Fruit fly (Drosophila melanogaster) whole organism, embryonic: ENCODE results near the gene Argk1.

ENCODE experiments used
- CG10267 ChIP-seq: fragments of 200-800 bp; sonication (Bioruptor generic); optimal IDR thresholded peaks from 2 replicates; lab custom pipeline; 2018; ENCODE audit warnings: missing biosample characterization, mild to moderate bottlenecking, missing genetic modification characterization, moderate library complexity
- CG10543 ChIP-seq: fragments of 200-800 bp; sonication (Bioruptor generic); optimal IDR thresholded peaks from 3 replicates; lab custom pipeline; 2017; ENCODE audit warnings: missing biosample characterization, mild to moderate bottlenecking, missing genetic modification characterization, moderate library complexity
- CG10565 ChIP-seq: fragments of 200-800 bp; sonication (Bioruptor generic); optimal IDR thresholded peaks from 3 replicates; lab custom pipeline; 2016; ENCODE audit warnings: missing biosample characterization, mild to moderate bottlenecking, missing genetic modification characterization
- CG11398 ChIP-seq: fragments of 200-800 bp; sonication (Bioruptor generic); optimal IDR thresholded peaks from 2 replicates; lab custom pipeline; 2016; ENCODE audit warnings: missing biosample characterization, missing genetic modification characterization
- CG11695 ChIP-seq: fragments of 200-800 bp; sonication (Bioruptor generic); IDR thresholded peaks from 3 replicates; pipeline ENCODE4 v1.3.6; 2022; ENCODE audit warnings: missing biosample characterization, missing genetic modification characterization
- CG12219 ChIP-seq: fragments of 200-800 bp; sonication (Bioruptor generic); optimal IDR thresholded peaks from 3 replicates; lab custom pipeline; 2018; ENCODE audit warnings: missing biosample characterization, mild to moderate bottlenecking, missing genetic modification characterization
- CG12659 ChIP-seq: fragments of 200-800 bp; sonication (Bioruptor generic); optimal IDR thresholded peaks from 3 replicates; lab custom pipeline; 2017; ENCODE audit warnings: mild to moderate bottlenecking, missing biosample characterization, missing genetic modification reagents, missing genetic modification characterization
- CG12942 ChIP-seq: fragments of 200-800 bp; sonication (Bioruptor generic); optimal IDR thresholded peaks from 3 replicates; lab custom pipeline; 2016; ENCODE audit warnings: missing biosample characterization, missing genetic modification characterization
- CG13287 ChIP-seq: fragments of 200-800 bp; sonication (Bioruptor generic); IDR thresholded peaks from 2 replicates; pipeline ENCODE4 v1.3.6; 2022; ENCODE audit warnings: missing biosample characterization, missing genetic modification characterization; ENCODE audit not compliant: partially characterized antibody
- CG14667 ChIP-seq: fragments of 200-800 bp; sonication (Bioruptor generic); IDR thresholded peaks from 2 replicates; pipeline ENCODE4 v1.3.6; 2022; ENCODE audit warnings: missing biosample characterization, missing genetic modification characterization
- CG17328 ChIP-seq: fragments of 200-800 bp; sonication (Bioruptor generic); IDR thresholded peaks from 2 replicates; pipeline ENCODE4 v1.3.6; 2022; ENCODE audit warnings: missing biosample characterization, missing genetic modification characterization
- CG17361 ChIP-seq: fragments of 200-800 bp; sonication (Bioruptor generic); IDR thresholded peaks from 3 replicates; pipeline ENCODE4 v1.3.6; 2022; ENCODE audit warnings: missing biosample characterization, missing genetic modification characterization
- CG17568 ChIP-seq: fragments of 200-800 bp; sonication (Bioruptor generic); optimal IDR thresholded peaks from 2 replicates; lab custom pipeline; 2018; ENCODE audit warnings: missing biosample characterization, mild to moderate bottlenecking, missing genetic modification characterization, moderate library complexity
- CG2129 ChIP-seq: fragments of 200-800 bp; sonication (Bioruptor generic); IDR thresholded peaks from 2 replicates; pipeline ENCODE4 v1.3.6; 2022; ENCODE audit warnings: missing biosample characterization, missing genetic modification characterization; ENCODE audit not compliant: partially characterized antibody
- CG2712 ChIP-seq: fragments of 200-800 bp; optimal IDR thresholded peaks from 3 replicates; lab custom pipeline; 2019; ENCODE audit warnings: missing biosample characterization, mild to moderate bottlenecking, missing genetic modification characterization, moderate library complexity
- CG31224 ChIP-seq: fragments of 200-800 bp; sonication (Bioruptor generic); IDR thresholded peaks from 2 replicates; pipeline ENCODE4 v1.3.6; 2022; ENCODE audit warnings: missing biosample characterization, missing genetic modification characterization
- CG31441 ChIP-seq: fragments of 200-800 bp; sonication (Bioruptor generic); IDR thresholded peaks from 2 replicates; pipeline ENCODE4 v1.3.6; 2022; ENCODE audit warnings: missing biosample characterization, missing genetic modification characterization
- CG32532 ChIP-seq: fragments of 200-800 bp; sonication (Bioruptor generic); IDR thresholded peaks from 2 replicates; pipeline ENCODE4 v1.3.6; 2022; ENCODE audit warnings: missing biosample characterization, missing genetic modification characterization
- CG4820 ChIP-seq: fragments of 200-800 bp; sonication (Bioruptor generic); optimal IDR thresholded peaks from 3 replicates; lab custom pipeline; 2016; ENCODE audit warnings: missing biosample characterization, missing genetic modification characterization
- CG6654 ChIP-seq: fragments of 200-800 bp; sonication (Bioruptor generic); optimal IDR thresholded peaks from 2 replicates; lab custom pipeline; 2017; ENCODE audit warnings: missing biosample characterization, mild to moderate bottlenecking, missing genetic modification characterization
- CG7357 ChIP-seq: fragments of 200-800 bp; sonication (Bioruptor generic); IDR thresholded peaks from 3 replicates; pipeline ENCODE4 v1.3.6; 2022; ENCODE audit warnings: missing biosample characterization, missing genetic modification characterization
- CG7372 ChIP-seq: fragments of 200-800 bp; sonication (Bioruptor generic); IDR thresholded peaks from 2 replicates; pipeline ENCODE4 v1.3.6; 2022; ENCODE audit warnings: missing biosample characterization, missing genetic modification characterization
- CG7556 ChIP-seq: fragments of 200-800 bp; sonication (Bioruptor generic); optimal IDR thresholded peaks from 2 replicates; lab custom pipeline; 2017; ENCODE audit warnings: missing biosample characterization, mild to moderate bottlenecking, missing genetic modification characterization
- CG9215 ChIP-seq: fragments of 200-800 bp; sonication (Bioruptor generic); IDR thresholded peaks from 2 replicates; pipeline ENCODE4 v1.3.6; 2022; ENCODE audit warnings: missing biosample characterization, missing genetic modification characterization
- CG9437 ChIP-seq: fragments of 200-800 bp; sonication (Bioruptor generic); optimal IDR thresholded peaks from 2 replicates; lab custom pipeline; 2018; ENCODE audit warnings: missing biosample characterization, mild to moderate bottlenecking, missing genetic modification characterization
- Dek ChIP-seq: fragments of 200-800 bp; sonication (Bioruptor generic); optimal IDR thresholded peaks from 3 replicates; lab custom pipeline; 2019; ENCODE audit warnings: missing biosample characterization, mild to moderate bottlenecking, missing genetic modification characterization, moderate library complexity
- Dip3 ChIP-seq: fragments of 200-800 bp; sonication (Bioruptor generic); optimal IDR thresholded peaks from 3 replicates; lab custom pipeline; 2016; ENCODE audit warnings: missing biosample characterization, missing genetic modification characterization
- Drgx ChIP-seq: fragments of 200-800 bp; sonication (Bioruptor generic); IDR thresholded peaks from 2 replicates; pipeline ENCODE4 v1.3.6; 2022; ENCODE audit warnings: missing biosample characterization, missing genetic modification characterization
- Eip74EF ChIP-seq, 2 experiments: fragments of 200-800 bp in 1 of 2; fragments of >200 bp in 1 of 2; sonication (Bioruptor generic) in 1 of 2; optimal IDR thresholded peaks; 2 replicates each; lab custom pipeline; 2017 to 2019; ENCODE audit warnings: missing biosample characterization in 2 of 2, missing genetic modification characterization in 2 of 2, mild to moderate bottlenecking in 1 of 2, moderate library complexity in 1 of 2
- Fer1 ChIP-seq: fragments of 200-800 bp; sonication (Bioruptor generic); optimal IDR thresholded peaks from 2 replicates; lab custom pipeline; 2017; ENCODE audit warnings: missing biosample characterization, mild to moderate bottlenecking, missing genetic modification characterization
- Gug ChIP-seq: fragments of 200-800 bp; sonication (Bioruptor generic); IDR thresholded peaks from 4 replicates; pipeline ENCODE4 v1.3.6; 2022; ENCODE audit warnings: missing biosample characterization, missing genetic modification characterization
- Hand ChIP-seq: fragments of 200-800 bp; sonication (Bioruptor generic); optimal IDR thresholded peaks from 2 replicates; lab custom pipeline; 2017; ENCODE audit warnings: mild to moderate bottlenecking, missing biosample characterization, missing genetic modification reagents, missing genetic modification characterization
- HmgZ ChIP-seq: fragments of 200-800 bp; sonication (Bioruptor generic); optimal IDR thresholded peaks from 2 replicates; lab custom pipeline; 2018; ENCODE audit warnings: missing biosample characterization, mild to moderate bottlenecking, missing genetic modification characterization
- Hmr ChIP-seq: fragments of 200-800 bp; sonication (Bioruptor generic); optimal IDR thresholded peaks from 3 replicates; lab custom pipeline; 2017; ENCODE audit warnings: mild to moderate bottlenecking, missing biosample characterization, missing genetic modification reagents, missing genetic modification characterization
- Mrtf ChIP-seq: fragments of 200-800 bp; sonication (Bioruptor generic); IDR thresholded peaks from 3 replicates; pipeline ENCODE4 v1.3.6; 2022; ENCODE audit warnings: missing biosample characterization, missing genetic modification characterization
- NC2α ChIP-seq: fragments of 200-800 bp; sonication (Bioruptor generic); optimal IDR thresholded peaks from 2 replicates; lab custom pipeline; 2016; ENCODE audit warnings: missing biosample characterization, missing genetic modification characterization
- Oli ChIP-seq: fragments of 200-800 bp; sonication (Bioruptor generic); optimal IDR thresholded peaks from 2 replicates; lab custom pipeline; 2018; ENCODE audit warnings: missing biosample characterization, mild to moderate bottlenecking, missing genetic modification characterization, moderate library complexity
- cwo ChIP-seq: fragments of 200-800 bp; sonication (Bioruptor generic); optimal IDR thresholded peaks from 3 replicates; lab custom pipeline; 2017; ENCODE audit warnings: missing biosample characterization, missing genetic modification characterization, mild to moderate bottlenecking, moderate library complexity, missing genetic modification reagents
- en ChIP-seq: fragments of 200-800 bp; sonication (Bioruptor generic); optimal IDR thresholded peaks from 2 replicates; lab custom pipeline; 2016; ENCODE audit warnings: missing biosample characterization, missing genetic modification characterization
- ewg ChIP-seq: fragments of 200-800 bp; sonication (Bioruptor generic); optimal IDR thresholded peaks from 3 replicates; lab custom pipeline; 2017; ENCODE audit warnings: mild to moderate bottlenecking, missing biosample characterization, missing genetic modification reagents, missing genetic modification characterization
- gce ChIP-seq: fragments of 200-800 bp; sonication (Bioruptor generic); IDR thresholded peaks from 3 replicates; pipeline ENCODE4 v1.3.6; 2022; ENCODE audit warnings: missing biosample characterization, missing genetic modification characterization
- gro ChIP-seq: fragments of 200-800 bp; sonication (Bioruptor generic); optimal IDR thresholded peaks from 2 replicates; lab custom pipeline; 2016; ENCODE audit warnings: missing biosample characterization, missing genetic modification characterization
- klu ChIP-seq: fragments of 200-800 bp; sonication (Bioruptor generic); IDR thresholded peaks from 2 replicates; pipeline ENCODE4 v1.3.6; 2022; ENCODE audit warnings: missing biosample characterization, missing genetic modification characterization
- lab ChIP-seq: fragments of 200-800 bp; sonication (Bioruptor generic); optimal IDR thresholded peaks from 3 replicates; lab custom pipeline; 2017; ENCODE audit warnings: missing biosample characterization, missing genetic modification characterization, mild to moderate bottlenecking, moderate library complexity, missing genetic modification reagents
- mld ChIP-seq: fragments of 200-800 bp; sonication (Bioruptor generic); IDR thresholded peaks from 3 replicates; pipeline ENCODE4 v1.3.6; 2022; ENCODE audit warnings: missing biosample characterization, missing genetic modification characterization; ENCODE audit not compliant: partially characterized antibody
- org-1 ChIP-seq: fragments of 200-800 bp; sonication (Bioruptor generic); optimal IDR thresholded peaks from 2 replicates; lab custom pipeline; 2017; ENCODE audit warnings: missing biosample characterization, missing genetic modification characterization
- stwl ChIP-seq: fragments of 200-800 bp; sonication (Bioruptor generic); optimal IDR thresholded peaks from 3 replicates; lab custom pipeline; 2018; ENCODE audit warnings: missing biosample characterization, mild to moderate bottlenecking, missing genetic modification characterization, moderate library complexity
- sug ChIP-seq: fragments of 200-800 bp; optimal IDR thresholded peaks from 2 replicates; lab custom pipeline; 2019; ENCODE audit warnings: missing biosample characterization, mild to moderate bottlenecking, missing genetic modification characterization, moderate library complexity
- vvl ChIP-seq: fragments of 200-800 bp; sonication (Bioruptor generic); IDR thresholded peaks from 2 replicates; pipeline ENCODE4 v1.3.6; 2022; ENCODE audit warnings: missing biosample characterization, missing genetic modification characterization

Gene Argk1

DNA sequence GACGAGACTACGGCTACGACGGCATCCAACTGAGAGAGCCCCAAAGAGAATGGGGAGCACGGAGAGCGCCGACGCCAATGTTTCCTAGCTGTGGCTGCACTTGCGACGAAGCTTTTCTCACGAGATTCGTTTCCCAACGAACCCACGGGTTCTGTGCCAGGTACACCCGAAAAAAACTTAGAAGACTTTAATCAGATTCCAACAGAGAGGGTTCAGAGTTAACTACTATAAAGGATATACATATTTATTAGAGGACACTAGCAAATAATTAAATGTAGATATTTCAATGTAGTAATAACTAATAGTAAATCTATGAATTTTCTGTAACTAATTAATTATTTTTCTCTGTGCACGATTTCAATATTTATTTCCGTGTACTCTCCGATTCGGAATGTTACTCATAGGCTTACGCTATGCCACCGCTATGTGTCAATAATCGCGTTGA is at the start of gene Argk1:
TSS of gene Argk1 (minus strand) at position 31 of the 445 bp plus-strand sequence.
- TF ChIP-seq gro (no peak), Mrtf (GFP tag; lab: Robert Waterston, UW) (peak; percentile 13; the same call in 1 of the 3 replicates), mld (GFP tag; lab: Robert Waterston, UW) (no peak), CG6654 (GFP tag; lab: Kevin White, UChicago) (no peak), CG13287 (GFP tag; lab: Robert Waterston, UW) (no peak), CG7556 (GFP tag; lab: Kevin White, UChicago) (peak; percentile 78), CG17361 (peak; percentile 62), CG2129 (no peak), vvl (GFP tag; lab: Robert Waterston, UW) (0 out of 2 replicates have a peak, but pooled peaks have one; percentile 26), CG12219 (peak; percentile 19), CG10543 (GFP tag; lab: Kevin White, UChicago) (peak; percentile 50), Gug (peak; percentile 22; the same call in 1 of the 4 replicates), org-1 (GFP tag; lab: Kevin White, UChicago) (peak; percentile 42), CG17328 (no peak), Hand (GFP tag; lab: Kevin White, UChicago) (peak; percentile 86), lab (peak; percentile 45), NC2α (GFP tag; lab: Kevin White, UChicago) (no peak), gce (GFP tag; lab: Robert Waterston, UW) (peak; percentile 54; the same call in 1 of the 3 replicates), CG9215 (GFP tag; lab: Robert Waterston, UW) (peak; percentile 68), CG31224 (GFP tag; lab: Robert Waterston, UW) (0 out of 2 replicates have a peak, but pooled peaks have one; percentile 31), Fer1 (GFP tag; lab: Kevin White, UChicago) (peak; percentile 53), CG32532 (GFP tag; lab: Robert Waterston, UW) (peak; percentile 75), HmgZ (tag; lab: Kevin White, UChicago) (peak; percentile 26), CG12659 (GFP tag; lab: Kevin White, UChicago) (peak; percentile 74), ewg (GFP tag; lab: Kevin White, UChicago) (peak; percentile 54), CG2712 (peak; percentile 40), Hmr (GFP tag; lab: Kevin White, UChicago) (peak; percentile 81), CG11398 (GFP tag; lab: Kevin White, UChicago) (no peak), CG31441 (GFP tag; lab: Robert Waterston, UW) (peak; percentile 65), Drgx (peak; percentile 87), CG14667 (GFP tag; lab: Robert Waterston, UW) (peak; percentile 26; the same call in 1 of the 2 replicates), Dip3 (GFP tag; lab: Kevin White, UChicago) (peak; percentile 49), CG12942 (GFP tag; lab: Kevin White, UChicago) (peak; percentile 31), CG7357 (GFP tag; lab: Robert Waterston, UW) (0 out of 3 replicates have a peak, but pooled peaks have one; percentile 25), CG17568 (no peak), en (GFP tag; lab: Kevin White, UChicago) (no peak), CG10565 (GFP tag; lab: Kevin White, UChicago) (no peak), Eip74EF (GFP tag; optimal IDR thresholded peaks at IDR 0.05; lab: Kevin White, UChicago) (peak in 1 of 2 experiments; percentile 43), stwl (tag; lab: Kevin White, UChicago) (no peak), Oli (tag; lab: Kevin White, UChicago) (peak; percentile 63), sug (peak; percentile 43), CG11695 (GFP tag; lab: Robert Waterston, UW) (peak; percentile 67; the same call in 2 of the 3 replicates), CG9437 (GFP tag; lab: Kevin White, UChicago) (peak; percentile 38), cwo (GFP tag; lab: Kevin White, UChicago) (peak; percentile 29), CG10267 (tag; lab: Kevin White, UChicago) (peak; percentile 4), Dek (tag; lab: Kevin White, UChicago) (peak; percentile 55), CG7372 (no peak), klu (0 out of 2 replicates have a peak, but pooled peaks have one; percentile 29), CG4820 (GFP tag; lab: Kevin White, UChicago) (no peak)
